Fruit fly (Drosophila melanogaster) whole organism, wandering third instar larva: ENCODE results near the gene CG4968.
A peak's percentile ranks its signal among the peaks of the same experiment; 100 is the strongest.

Experiments used
- Abd-B ChIP-seq: fragments of >200 bp; optimal IDR thresholded peaks from 2 replicates; lab custom pipeline; 2017; ENCODE audit warnings: missing biosample characterization, missing genetic modification characterization
- CrebA ChIP-seq: fragments of 200-800 bp; sonication (Bioruptor generic); optimal IDR thresholded peaks from 2 replicates; lab custom pipeline; 2016; ENCODE audit warnings: missing biosample characterization, mild to moderate bottlenecking, missing genetic modification characterization, borderline replicate concordance
- GATAd ChIP-seq: sonication (Bioruptor generic); optimal IDR thresholded peaks from 2 replicates; lab custom pipeline; 2016; ENCODE audit warnings: missing biosample characterization, missing genetic modification characterization
- HLH106 ChIP-seq: fragments of 200-800 bp; optimal IDR thresholded peaks from 3 replicates; lab custom pipeline; 2019; ENCODE audit warnings: missing biosample characterization, mild to moderate bottlenecking, missing genetic modification characterization, moderate library complexity
- Hnf4 ChIP-seq: fragments of 200-800 bp; sonication (Bioruptor generic); optimal IDR thresholded peaks from 2 replicates; lab custom pipeline; 2016; ENCODE audit warnings: missing biosample characterization, mild to moderate bottlenecking, missing genetic modification characterization
- Hr83 ChIP-seq: fragments of 200-300 bp; sonication (Bioruptor generic); optimal IDR thresholded peaks from 2 replicates; lab custom pipeline; 2016; ENCODE audit warnings: missing biosample characterization, mild to moderate bottlenecking, missing genetic modification characterization, moderate library complexity; ENCODE audit not compliant: poor library complexity, severe bottlenecking
- Jra ChIP-seq: sonication (Bioruptor generic); optimal IDR thresholded peaks from 2 replicates; lab custom pipeline; 2016; ENCODE audit warnings: missing biosample characterization, missing genetic modification characterization
- OdsH ChIP-seq: fragments of 200-800 bp; sonication (Bioruptor generic); optimal IDR thresholded peaks from 2 replicates; lab custom pipeline; 2016; ENCODE audit warnings: missing biosample characterization, mild to moderate bottlenecking, missing genetic modification characterization
- Rel ChIP-seq, 2 experiments: fragments of 200-800 bp; sonication (Bioruptor generic) in 1 of 2; optimal IDR thresholded peaks; 2 replicates in 1 of 2; 3 replicates in 1 of 2; lab custom pipeline; 2016 to 2019; ENCODE audit warnings: mild to moderate bottlenecking in 2 of 2, missing biosample characterization in 2 of 2, missing genetic modification characterization in 2 of 2, moderate library complexity in 1 of 2
- Sp1 ChIP-seq: fragments of 200-800 bp; sonication (Bioruptor generic); optimal IDR thresholded peaks from 3 replicates; lab custom pipeline; 2019; ENCODE audit warnings: missing biosample characterization, mild to moderate bottlenecking, missing genetic modification characterization, moderate library complexity
- Vsx2 ChIP-seq: fragments of 200-300, 225-300 bp; sonication (Bioruptor generic); optimal IDR thresholded peaks from 2 replicates; lab custom pipeline; 2018; ENCODE audit warnings: missing biosample characterization, missing genetic modification characterization; ENCODE audit not compliant: partially characterized antibody
- br ChIP-seq: fragments of 200-800 bp; sonication (Bioruptor generic); optimal IDR thresholded peaks from 2 replicates; lab custom pipeline; 2016; ENCODE audit warnings: missing biosample characterization, missing genetic modification characterization
- brk ChIP-seq: fragments of 200-800 bp; sonication (Bioruptor generic); optimal IDR thresholded peaks from 2 replicates; lab custom pipeline; 2016; ENCODE audit warnings: missing biosample characterization, mild to moderate bottlenecking, missing genetic modification characterization
- dl ChIP-seq, 2 experiments: fragments of 175-275, 200-275 bp in 1 of 2; fragments of 200-275 bp in 1 of 2; sonication (Bioruptor generic); optimal IDR thresholded peaks; lab custom pipeline; 2018; ENCODE audit warnings: mild to moderate bottlenecking in 2 of 2, missing biosample characterization in 2 of 2, missing genetic modification characterization in 2 of 2, moderate library complexity in 2 of 2; ENCODE audit not compliant: partially characterized antibody in 2 of 2, insufficient read depth in 1 of 2
- dmrt93B ChIP-seq: fragments of 200-800 bp; sonication (Bioruptor generic); optimal IDR thresholded peaks from 2 replicates; lab custom pipeline; 2018; ENCODE audit warnings: missing biosample characterization, mild to moderate bottlenecking, missing genetic modification characterization
- dsf ChIP-seq: sonication (Bioruptor generic); optimal IDR thresholded peaks from 2 replicates; lab custom pipeline; 2016; ENCODE audit warnings: missing biosample characterization, missing genetic modification characterization, borderline replicate concordance
- ey ChIP-seq: fragments of 200-800 bp; sonication (Bioruptor generic); optimal IDR thresholded peaks from 2 replicates; lab custom pipeline; 2016; ENCODE audit warnings: missing biosample characterization, missing genetic modification characterization
- fru ChIP-seq: fragments of 200-800 bp; sonication (Bioruptor generic); optimal IDR thresholded peaks from 3 replicates; lab custom pipeline; 2016; ENCODE audit warnings: missing biosample characterization, mild to moderate bottlenecking, missing genetic modification characterization
- h ChIP-seq: fragments of 200-800 bp; sonication (Bioruptor generic); optimal IDR thresholded peaks from 3 replicates; lab custom pipeline; 2016; ENCODE audit warnings: missing biosample characterization, mild to moderate bottlenecking, missing genetic modification characterization
- jim ChIP-seq: fragments of 175-275, 200-325 bp; sonication (Bioruptor generic); optimal IDR thresholded peaks from 2 replicates; lab custom pipeline; 2016; ENCODE audit warnings: missing biosample characterization, mild to moderate bottlenecking, missing genetic modification characterization
- lola ChIP-seq: fragments of >200 bp; optimal IDR thresholded peaks from 2 replicates; lab custom pipeline; 2017; ENCODE audit warnings: missing biosample characterization, missing genetic modification characterization
- psq ChIP-seq: fragments of 200-800 bp; sonication (Bioruptor generic); optimal IDR thresholded peaks from 3 replicates; lab custom pipeline; 2017; ENCODE audit warnings: missing biosample characterization, mild to moderate bottlenecking, missing genetic modification characterization, moderate library complexity
- tai ChIP-seq: sonication (Bioruptor generic); optimal IDR thresholded peaks from 2 replicates; lab custom pipeline; 2016; ENCODE audit warnings: missing biosample characterization, missing genetic modification characterization
- woc ChIP-seq: sonication (Bioruptor generic); optimal IDR thresholded peaks from 2 replicates; lab custom pipeline; 2016; ENCODE audit warnings: missing biosample characterization, mild to moderate bottlenecking, missing genetic modification characterization

CG4968 gene

DNA sequence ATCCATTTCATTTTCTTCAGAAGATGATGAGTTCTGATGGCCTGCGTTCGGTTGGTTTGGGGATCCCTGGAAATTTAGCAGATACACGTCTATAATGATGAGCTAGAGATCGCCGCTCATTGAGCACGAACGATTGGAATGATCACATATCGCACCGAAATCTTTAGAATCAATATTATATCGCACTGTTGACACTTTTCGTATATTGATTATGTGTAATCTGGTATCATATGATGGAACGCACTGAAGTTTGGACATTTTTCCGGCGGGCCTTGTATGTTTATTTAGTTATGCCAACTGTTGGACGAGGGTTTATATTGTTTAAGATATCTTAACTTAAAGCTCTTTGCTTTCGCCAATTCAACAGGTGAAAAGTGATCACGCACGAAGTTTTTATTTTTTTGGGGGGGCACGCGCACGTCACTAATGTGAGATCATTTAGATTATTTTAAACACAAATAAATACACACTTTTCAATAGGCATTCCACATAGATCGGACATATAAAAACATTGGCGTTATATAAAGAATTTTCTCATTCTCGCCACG, 14.4 kb downstream of the CG4968 start:
- TF ChIP-seq fru (GFP tag; lab: Kevin White, UChicago) (no peak), h (GFP tag; lab: Kevin White, UChicago) (peak; percentile 11), Rel (GFP tag; optimal IDR thresholded peaks at IDR 0.05; lab: Kevin White, UChicago) (no peak), Rel (tag; optimal IDR thresholded peaks at IDR 0.05; lab: Kevin White, UChicago) (peak; percentile 69), dmrt93B (GFP tag; lab: Kevin White, UChicago) (no peak), dl (GFP tag; optimal IDR thresholded peaks at IDR 0.05; lab: Kevin White, UChicago; ENCODE audit: insufficient read depth in 1 of 2, partially characterized antibody in 2 of 2) (no peak), woc (GFP tag; lab: Kevin White, UChicago) (peak; percentile 10), brk (GFP tag; lab: Kevin White, UChicago) (peak; percentile 10), Hnf4 (no peak)

- TF ChIP-seq Rel (GFP tag; optimal IDR thresholded peaks at IDR 0.05; lab: Kevin White, UChicago) (peak; percentile 21), Rel (tag; optimal IDR thresholded peaks at IDR 0.05; lab: Kevin White, UChicago) (no peak), Sp1 (GFP tag; lab: Kevin White, UChicago) (no peak)
Observed at dm6 chr2L:10321612-10322011, 14.9 kb downstream of the CG4968 start.

- TF ChIP-seq Hr83 (GFP tag; lab: Kevin White, UChicago) = no peak
- TF ChIP-seq dmrt93B (GFP tag; lab: Kevin White, UChicago) = no peak
- TF ChIP-seq h (GFP tag; lab: Kevin White, UChicago) = no peak
- TF ChIP-seq psq (GFP tag; lab: Kevin White, UChicago) = no peak
- no peak for TF ChIP-seq Vsx2 (GFP tag; lab: Kevin White, UChicago)
- no peak for TF ChIP-seq brk (GFP tag; lab: Kevin White, UChicago)
- TF ChIP-seq Sp1 (GFP tag; lab: Kevin White, UChicago) = no peak
- TF ChIP-seq HLH106 (tag; lab: Kevin White, UChicago) = no peak
- TF ChIP-seq br (GFP tag; lab: Kevin White, UChicago) = no peak
- no peak for TF ChIP-seq OdsH (GFP tag; lab: Kevin White, UChicago)
- TF ChIP-seq Abd-B (GFP tag; lab: Kevin White, UChicago) = no peak
Observed at dm6 chr2L:10322176-10322575, 15.5 kb downstream of the CG4968 start, which contains the start of gene CG4995. TSS of gene CG4995 (plus strand) at chr2L:10322476.

DNA sequence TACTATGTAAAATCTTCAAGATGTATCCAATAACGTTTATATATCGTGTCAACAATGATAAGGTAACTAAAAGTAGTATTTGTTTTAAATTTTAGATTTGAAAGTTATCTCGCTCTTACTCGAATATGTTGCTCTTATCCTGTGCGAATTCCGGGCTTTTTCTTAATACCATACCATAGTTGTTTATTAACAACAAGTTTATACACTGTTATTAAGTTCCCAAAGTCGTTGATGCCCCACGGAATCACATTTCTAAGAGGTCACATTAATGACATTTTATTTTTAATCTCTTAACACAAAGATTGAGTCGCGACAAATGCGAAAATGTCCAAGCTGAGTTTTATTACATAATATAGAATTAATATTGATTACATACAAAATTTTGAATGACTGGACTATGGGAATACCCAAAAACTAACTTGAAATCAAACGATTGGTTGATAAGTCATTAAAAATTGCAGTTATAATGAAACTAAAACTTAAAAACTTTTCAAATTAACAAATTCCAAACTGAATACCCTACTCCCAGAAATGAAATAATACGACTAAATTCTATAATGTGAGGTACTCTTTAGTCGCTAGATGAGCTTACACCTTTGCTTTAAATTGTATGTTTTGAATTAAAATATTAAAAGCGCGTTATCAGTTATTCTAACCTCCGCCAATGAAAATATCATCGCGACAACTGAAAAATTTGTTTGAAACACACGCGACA, 16.2 kb downstream of the CG4968 start, which contains the start of gene CG5381:
TSS of gene CG5381 (minus strand) at position 330 of the 715 bp plus-strand sequence.
- TF ChIP-seq Rel (GFP tag; optimal IDR thresholded peaks at IDR 0.05; lab: Kevin White, UChicago) = no peak
- peak; percentile 77 for TF ChIP-seq Rel (tag; optimal IDR thresholded peaks at IDR 0.05; lab: Kevin White, UChicago)
- TF ChIP-seq GATAd (GFP tag; lab: Kevin White, UChicago) = no peak
- TF ChIP-seq Sp1 (GFP tag; lab: Kevin White, UChicago) = no peak
- TF ChIP-seq, all 38 proteins: peak for 1

DNA sequence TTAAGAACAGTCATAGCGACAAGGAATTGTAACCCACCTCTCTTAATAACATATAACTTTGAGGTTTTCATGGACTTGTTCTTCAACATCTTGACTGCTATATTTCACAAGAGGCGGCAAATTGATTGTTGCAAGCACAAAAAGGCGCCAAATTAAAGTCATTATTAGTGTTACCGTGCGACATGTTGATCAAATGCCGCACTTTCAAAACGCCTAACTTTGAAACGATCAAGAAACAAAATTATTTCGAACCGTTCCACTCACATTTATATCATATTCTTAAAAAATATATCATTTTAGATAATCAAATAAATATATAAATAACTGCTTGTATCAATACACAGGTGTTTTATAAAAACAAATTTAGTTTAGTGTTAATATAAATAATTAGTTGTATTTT, 21.1 kb downstream of the CG4968 start, which contains the start of gene RnrL:
TSS of gene RnrL (minus strand) at position 154 of the 400 bp plus-strand sequence.
- TF ChIP-seq HLH106 (tag; lab: Kevin White, UChicago) = no peak
- TF ChIP-seq fru (GFP tag; lab: Kevin White, UChicago) = no peak
- TF ChIP-seq dmrt93B (GFP tag; lab: Kevin White, UChicago) = no peak
- TF ChIP-seq GATAd (GFP tag; lab: Kevin White, UChicago) = no peak
- TF ChIP-seq dsf (GFP tag; lab: Kevin White, UChicago) = no peak
- no peak for TF ChIP-seq woc (GFP tag; lab: Kevin White, UChicago)
- no peak for TF ChIP-seq tai (GFP tag; lab: Kevin White, UChicago)
- no peak for TF ChIP-seq jim (GFP tag; lab: Kevin White, UChicago)
- no peak for TF ChIP-seq dl (GFP tag; optimal IDR thresholded peaks at IDR 0.05; lab: Kevin White, UChicago; ENCODE audit: insufficient read depth in 1 of 2, partially characterized antibody in 2 of 2)
- TF ChIP-seq psq (GFP tag; lab: Kevin White, UChicago) = no peak
- no peak for TF ChIP-seq Jra
- no peak for TF ChIP-seq OdsH (GFP tag; lab: Kevin White, UChicago)
- no peak for TF ChIP-seq Sp1 (GFP tag; lab: Kevin White, UChicago)
- TF ChIP-seq lola (GFP tag; lab: Kevin White, UChicago) = no peak
- TF ChIP-seq CrebA (GFP tag; lab: Kevin White, UChicago) = no peak
- TF ChIP-seq Rel (GFP tag; optimal IDR thresholded peaks at IDR 0.05; lab: Kevin White, UChicago) = no peak
- TF ChIP-seq Rel (tag; optimal IDR thresholded peaks at IDR 0.05; lab: Kevin White, UChicago) = no peak
- TF ChIP-seq ey (GFP tag; lab: Kevin White, UChicago) = no peak
- no peak for TF ChIP-seq h (GFP tag; lab: Kevin White, UChicago)
- no peak for TF ChIP-seq Abd-B (GFP tag; lab: Kevin White, UChicago)
